Worm (Caenorhabditis elegans): ENCODE data around the gene T03F6.6.
A peak's percentile ranks its signal among the peaks of the same experiment; 100 is the strongest.

The T03F6.6 gene

ce11 chrIII:13389078-13389477, 9.0 kb upstream of the T03F6.6 start, which contains the start of gene T03F6.3:
Gene T03F6.3, plus strand, starts transcription at chrIII:13389395.
- TF ChIP-seq unc-39 (tag; optimal IDR thresholded peaks at IDR 0.05) (no peak), ztf-11 (tag; optimal IDR thresholded peaks at IDR 0.05) (no peak), unc-62 (GFP tag; optimal IDR thresholded peaks at IDR 0.05) (no peak), sptf-1 (tag; optimal IDR thresholded peaks at IDR 0.05) (no peak), drap-1 (GFP tag; optimal IDR thresholded peaks at IDR 0.05) (no peak), snpc-4 (tag; optimal IDR thresholded peaks at IDR 0.05) (no peak), ham-2 (GFP tag; optimal IDR thresholded peaks at IDR 0.05) (no peak), lsy-2 (tag; optimal IDR thresholded peaks at IDR 0.05) (no peak), bed-3 (GFP tag; optimal IDR thresholded peaks at IDR 0.05) (no peak), mls-2 (tag; optimal IDR thresholded peaks at IDR 0.05) (no peak), lin-13 (tag; optimal IDR thresholded peaks at IDR 0.05) (no peak), ceh-83 (GFP tag; optimal IDR thresholded peaks at IDR 0.05) (no peak), sem-2 (GFP tag; optimal IDR thresholded peaks at IDR 0.05) (no peak), lin-32 (GFP tag; optimal IDR thresholded peaks at IDR 0.05) (no peak), tbx-8 (GFP tag; optimal IDR thresholded peaks at IDR 0.05) (no peak), nhr-28 (tag; optimal IDR thresholded peaks at IDR 0.05) (no peak), zip-8 (tag; optimal IDR thresholded peaks at IDR 0.05) (no peak), blmp-1 (tag; optimal IDR thresholded peaks at IDR 0.05) (no peak)

ce11 chrIII:13388621-13389020, 8.5 kb upstream of the T03F6.6 start:
- TF ChIP-seq ztf-11 (tag; optimal IDR thresholded peaks at IDR 0.05), result no peak
- TF ChIP-seq ceh-83 (GFP tag; optimal IDR thresholded peaks at IDR 0.05), result no peak
- TF ChIP-seq flh-1 (GFP tag; optimal IDR thresholded peaks at IDR 0.05), result no peak
- no peak for TF ChIP-seq ces-1 (GFP tag; optimal IDR thresholded peaks at IDR 0.05)
- no peak for TF ChIP-seq lsy-2 (tag; optimal IDR thresholded peaks at IDR 0.05)
- TF ChIP-seq snpc-4 (tag; optimal IDR thresholded peaks at IDR 0.05), result no peak
- no peak for TF ChIP-seq nhr-28 (tag; optimal IDR thresholded peaks at IDR 0.05)
- TF ChIP-seq sem-2 (GFP tag; optimal IDR thresholded peaks at IDR 0.05), result no peak
- TF ChIP-seq unc-120 (tag; optimal IDR thresholded peaks at IDR 0.05; ENCODE audit: poor library complexity, severe bottlenecking), result no peak
- TF ChIP-seq bed-3 (GFP tag; optimal IDR thresholded peaks at IDR 0.05), result no peak
- no peak for TF ChIP-seq lin-32 (GFP tag; optimal IDR thresholded peaks at IDR 0.05)
- TF ChIP-seq M03D4.4 (tag; optimal IDR thresholded peaks at IDR 0.05), result no peak
- no peak for TF ChIP-seq pha-4 (tag; optimal IDR thresholded peaks at IDR 0.05)
- TF ChIP-seq elt-3 (tag; optimal IDR thresholded peaks at IDR 0.05), result no peak
- TF ChIP-seq blmp-1 (tag; optimal IDR thresholded peaks at IDR 0.05), result no peak
- no peak for TF ChIP-seq hlh-1 (tag; optimal IDR thresholded peaks at IDR 0.05)
- TF ChIP-seq nhr-2 (tag; optimal IDR thresholded peaks at IDR 0.05), result no peak
- no peak for TF ChIP-seq mls-2 (tag; optimal IDR thresholded peaks at IDR 0.05)

ce11 chrIII:13385850-13386249, 5.8 kb upstream of the T03F6.6 start, which contains the start of gene T03F6.4:
Gene T03F6.4, plus strand, starts transcription at chrIII:13386150.
- no peak for TF ChIP-seq blmp-1 (tag; optimal IDR thresholded peaks at IDR 0.05)

- TF ChIP-seq tbx-8 (GFP tag; optimal IDR thresholded peaks at IDR 0.05), result no peak
- no peak for TF ChIP-seq ztf-11 (tag; optimal IDR thresholded peaks at IDR 0.05)
- TF ChIP-seq lin-32 (GFP tag; optimal IDR thresholded peaks at IDR 0.05), result no peak
- no peak for TF ChIP-seq ceh-83 (GFP tag; optimal IDR thresholded peaks at IDR 0.05)
- no peak for TF ChIP-seq drap-1 (GFP tag; optimal IDR thresholded peaks at IDR 0.05)
Measured at ce11 chrIII:13383159-13383558, 3.1 kb upstream of the T03F6.6 start.

- TF ChIP-seq lsy-2 (tag; optimal IDR thresholded peaks at IDR 0.05), result no peak
- TF ChIP-seq unc-120 (tag; optimal IDR thresholded peaks at IDR 0.05; ENCODE audit: poor library complexity, severe bottlenecking), result no peak
- TF ChIP-seq ces-1 (GFP tag; optimal IDR thresholded peaks at IDR 0.05), result peak; percentile 25
- peak; percentile 78 for TF ChIP-seq blmp-1 (tag; optimal IDR thresholded peaks at IDR 0.05)
- TF ChIP-seq unc-39 (tag; optimal IDR thresholded peaks at IDR 0.05), result no peak
Measured at ce11 chrIII:13381684-13382083, 1.6 kb upstream of the T03F6.6 start.

ce11 chrIII:13380881-13381280, 785 bp upstream of the T03F6.6 start:
- TF ChIP-seq unc-62 (GFP tag; optimal IDR thresholded peaks at IDR 0.05) (no peak), flh-1 (GFP tag; optimal IDR thresholded peaks at IDR 0.05) (no peak)

- TF ChIP-seq ham-2 (GFP tag; optimal IDR thresholded peaks at IDR 0.05), result no peak
- no peak for TF ChIP-seq cnd-1 (tag; optimal IDR thresholded peaks at IDR 0.05)
- no peak for TF ChIP-seq bed-3 (GFP tag; optimal IDR thresholded peaks at IDR 0.05)
- no peak for TF ChIP-seq ceh-39 (tag; optimal IDR thresholded peaks at IDR 0.05)
- TF ChIP-seq sptf-1 (tag; optimal IDR thresholded peaks at IDR 0.05), result no peak
- no peak for TF ChIP-seq unc-62 (GFP tag; optimal IDR thresholded peaks at IDR 0.05)
- TF ChIP-seq mep-1 (tag; optimal IDR thresholded peaks at IDR 0.05), result no peak
- no peak for TF ChIP-seq drap-1 (GFP tag; optimal IDR thresholded peaks at IDR 0.05)
- TF ChIP-seq unc-120 (tag; optimal IDR thresholded peaks at IDR 0.05; ENCODE audit: poor library complexity, severe bottlenecking), result no peak
- no peak for TF ChIP-seq lin-13 (tag; optimal IDR thresholded peaks at IDR 0.05)
- no peak for TF ChIP-seq nhr-237 (tag; optimal IDR thresholded peaks at IDR 0.05)
- no peak for TF ChIP-seq mls-2 (tag; optimal IDR thresholded peaks at IDR 0.05)
- TF ChIP-seq lsy-2 (tag; optimal IDR thresholded peaks at IDR 0.05), result no peak
- TF ChIP-seq tbx-8 (GFP tag; optimal IDR thresholded peaks at IDR 0.05), result no peak
- no peak for TF ChIP-seq sem-2 (GFP tag; optimal IDR thresholded peaks at IDR 0.05)
- TF ChIP-seq blmp-1 (tag; optimal IDR thresholded peaks at IDR 0.05), result no peak
- no peak for TF ChIP-seq mab-5 (tag; optimal IDR thresholded peaks at IDR 0.05)
- TF ChIP-seq pha-4 (tag; optimal IDR thresholded peaks at IDR 0.05), result no peak
Measured at ce11 chrIII:13378242-13378641, 1.9 kb downstream of the T03F6.6 start, which contains the start of gene T03F6.10. Gene T03F6.10, minus strand, starts transcription at chrIII:13378342.

Measured in whole organism, mixed stage, embryonic.